Worm (Caenorhabditis elegans) whole organism, mixed stage, embryonic: ENCODE data around the gene dhcr-7.

Experiments used
- lin-32 ChIP-seq: fragments of 200-800 bp; sonication (Bioruptor generic); optimal IDR thresholded peaks from 2 replicates; lab custom pipeline; 2018; ENCODE audit warnings: mild to moderate bottlenecking, missing genetic modification characterization, missing compliant biosample characterization
- nhr-28 ChIP-seq: fragments of 150-350 bp; optimal IDR thresholded peaks from 2 replicates; lab custom pipeline; 2014; ENCODE audit warnings: missing biosample characterization, missing genetic modification characterization
- zip-8 ChIP-seq: fragments of 150-350 bp; optimal IDR thresholded peaks from 2 replicates; lab custom pipeline; 2014; ENCODE audit warnings: missing biosample characterization, missing genetic modification characterization

ce11 chrV:20525816-20526459, 40.8 kb upstream of the dhcr-7 start, which contains the start of the genes srh-166 and Y38H6C.24:
- TF ChIP-seq nhr-28 (no peak), zip-8 (tag; lab: Kevin White, UChicago) (no peak), lin-32 (GFP tag; lab: Kevin White, UChicago) (no peak)
